Worm (Caenorhabditis elegans) whole organism, early embryonic: Measurements from ENCODE around the gene T21B10.3.

Experiments
- B0310.2 ChIP-seq: sonication (generic microtip); optimal IDR thresholded peaks from 2 replicates; lab custom pipeline; 2016; ENCODE audit warnings: mild to moderate bottlenecking, missing genetic modification characterization, missing compliant biosample characterization
- F13C5.2 ChIP-seq: sonication (generic microtip); optimal IDR thresholded peaks from 2 replicates; lab custom pipeline; 2017; ENCODE audit warnings: mild to moderate bottlenecking, missing genetic modification characterization, inconsistent platforms, missing compliant biosample characterization
- ama-1 ChIP-seq: fragments of 150-350 bp; optimal IDR thresholded peaks from 2 replicates; lab custom pipeline; 2014
- ceh-13 ChIP-seq: fragments of 200-800 bp; sonication (Bioruptor generic); optimal IDR thresholded peaks from 2 replicates; lab custom pipeline; 2018; ENCODE audit warnings: mild to moderate bottlenecking, missing genetic modification characterization, missing compliant biosample characterization
- ceh-36 ChIP-seq: sonication (generic microtip); optimal IDR thresholded peaks from 2 replicates; lab custom pipeline; 2016; ENCODE audit warnings: missing genetic modification characterization, inconsistent platforms, missing compliant biosample characterization
- flt-1 ChIP-seq: fragments of 200-800 bp; sonication (Bioruptor generic); IDR thresholded peaks from 2 replicates; pipeline ENCODE4 v1.3.6; 2022; ENCODE audit warnings: missing genetic modification characterization, missing compliant biosample characterization
- hmbx-1 ChIP-seq: sonication (generic microtip); optimal IDR thresholded peaks from 2 replicates; lab custom pipeline; 2016; ENCODE audit warnings: mild to moderate bottlenecking, missing genetic modification characterization, missing compliant biosample characterization
- hmg-4 ChIP-seq: fragments of 200-800 bp; sonication (Bioruptor generic); optimal IDR thresholded peaks from 2 replicates; lab custom pipeline; 2018; ENCODE audit warnings: mild to moderate bottlenecking, missing genetic modification characterization, missing compliant biosample characterization
- hnd-1 ChIP-seq: sonication (generic microtip); optimal IDR thresholded peaks from 2 replicates; lab custom pipeline; 2016; ENCODE audit warnings: missing genetic modification characterization, missing compliant biosample characterization

DNA sequence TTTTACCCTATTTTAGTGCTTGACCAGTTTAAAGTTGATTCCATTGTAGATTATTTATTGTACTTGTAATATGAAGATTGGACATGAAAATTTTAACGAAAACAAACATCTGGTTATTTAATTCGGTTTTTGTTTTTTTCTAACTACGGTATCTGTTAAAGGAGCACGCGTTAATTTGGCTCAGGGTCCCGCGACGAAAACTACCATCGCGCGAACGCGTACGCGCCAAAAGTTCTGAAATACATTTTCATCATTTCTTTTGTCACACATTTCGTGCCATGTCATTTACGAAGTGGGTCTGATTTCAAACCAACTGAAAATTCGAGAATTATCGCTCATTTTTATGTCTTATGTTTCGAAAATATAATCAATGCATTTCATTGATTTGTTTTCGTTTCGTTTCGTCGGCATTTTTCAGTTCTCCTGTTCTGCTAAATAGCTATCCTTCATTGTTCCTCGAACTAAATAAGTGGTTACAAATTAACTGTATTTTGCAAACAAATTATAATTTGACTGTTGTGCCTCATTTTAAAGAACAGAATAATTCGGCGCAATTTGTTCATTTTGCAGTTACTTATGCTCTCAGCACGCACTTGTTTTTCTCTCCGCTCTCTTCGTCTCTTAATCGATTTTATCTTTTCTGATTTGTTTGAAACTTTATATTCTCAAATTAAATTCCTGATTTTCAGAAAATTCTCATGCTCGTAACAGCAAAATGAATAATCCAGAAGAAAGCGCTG, at the start of gene T21B10.3:
- TF ChIP-seq ama-1 (lab: Kevin White, UChicago), result no peak
- no peak for TF ChIP-seq flt-1 (GFP tag; lab: Robert Waterston, UW)
- no peak for TF ChIP-seq B0310.2 (tag; lab: Kevin White, UChicago)
- TF ChIP-seq F13C5.2 (tag; lab: Kevin White, UChicago), result no peak
- TF ChIP-seq hmg-4 (GFP tag; lab: Kevin White, UChicago), result no peak
- no peak for TF ChIP-seq hmbx-1 (tag; lab: Kevin White, UChicago)
- TF ChIP-seq ceh-13 (GFP tag; lab: Kevin White, UChicago), result no peak
- no peak for TF ChIP-seq hnd-1 (tag; lab: Kevin White, UChicago)
- no peak for TF ChIP-seq ceh-36
